Fruit fly (Drosophila melanogaster) whole organism, pupa: ENCODE data around the gene Tsen34.
A peak's percentile ranks its signal among the peaks of the same experiment; 100 is the strongest.

Experiments
- CG14655 ChIP-seq: fragments of 200-800 bp; sonication (Bioruptor generic); optimal IDR thresholded peaks from 3 replicates; lab custom pipeline; 2017; ENCODE audit warnings: mild to moderate bottlenecking, missing biosample characterization, missing genetic modification reagents, missing genetic modification characterization
- CG17806 ChIP-seq: fragments of 200-800 bp; sonication (Bioruptor generic); optimal IDR thresholded peaks from 2 replicates; lab custom pipeline; 2018; ENCODE audit warnings: missing biosample characterization, mild to moderate bottlenecking, missing genetic modification characterization, moderate library complexity
- CG4496 ChIP-seq: fragments of 200-800 bp; sonication (Bioruptor generic); IDR thresholded peaks from 3 replicates; pipeline ENCODE4 v1.3.6; 2022; ENCODE audit warnings: missing biosample characterization, missing genetic modification characterization
- CG9948 ChIP-seq: fragments of 200-800 bp; sonication (Bioruptor generic); optimal IDR thresholded peaks from 2 replicates; lab custom pipeline; 2018; ENCODE audit warnings: missing biosample characterization, mild to moderate bottlenecking, missing genetic modification characterization, moderate library complexity
- Pif1B ChIP-seq: fragments of 200-800 bp; sonication (Bioruptor generic); optimal IDR thresholded peaks from 3 replicates; lab custom pipeline; 2016; ENCODE audit warnings: missing biosample characterization, missing genetic modification characterization
- fd96Ca ChIP-seq: fragments of 200-800 bp; sonication (Bioruptor generic); IDR thresholded peaks from 3 replicates; pipeline ENCODE4 v1.3.6; 2022; ENCODE audit warnings: missing biosample characterization, missing genetic modification characterization

dm6 chr3L:14757464-14758384 is 3.9 kb downstream of the Tsen34 start, which contains the start of gene CG42507:
- no peak for TF ChIP-seq CG9948
- TF ChIP-seq CG4496, result peak; percentile 6; the same call in 1 of the 3 replicates
- no peak for TF ChIP-seq CG14655 (GFP tag; lab: Kevin White, UChicago)
- TF ChIP-seq Pif1B (GFP tag; lab: Kevin White, UChicago), result peak; percentile 16
- TF ChIP-seq CG17806, result no peak
- peak; percentile 50; the same call in 2 of the 3 replicates for TF ChIP-seq fd96Ca (GFP tag; lab: Robert Waterston, UW)
